Worm (Caenorhabditis elegans): ENCODE measurements around the gene K08D9.10.

The K08D9.10 gene

DNA sequence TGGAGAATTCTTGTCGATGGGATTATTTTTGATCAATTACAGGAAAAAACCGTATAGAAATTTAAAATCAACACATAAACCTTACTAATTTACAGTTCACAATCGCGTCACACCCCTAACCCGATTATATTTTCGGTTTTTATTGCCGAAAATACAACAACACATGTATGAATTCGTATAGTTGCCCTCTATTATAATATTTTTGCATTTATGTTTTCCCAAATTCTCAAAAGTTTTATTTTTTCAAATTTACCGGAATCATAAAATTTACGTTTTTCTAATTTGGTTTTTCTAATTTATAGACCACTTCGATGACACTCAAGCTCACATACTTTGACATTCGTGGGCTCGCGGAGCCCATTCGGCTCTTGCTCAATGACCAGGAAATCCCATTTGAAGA, 12.3 kb downstream of the K08D9.10 start, which contains the start of gene gst-23:
Gene gst-23 (plus strand): TSS at position 301 of the 400 bp plus-strand sequence.
- no peak for TF ChIP-seq hmbx-1 (tag; optimal IDR thresholded peaks at IDR 0.05)
- TF ChIP-seq aly-1 (tag; optimal IDR thresholded peaks at IDR 0.05), result no peak
- TF ChIP-seq hmg-4 (GFP tag; optimal IDR thresholded peaks at IDR 0.05), result no peak
- no peak for TF ChIP-seq F13C5.2 (tag; optimal IDR thresholded peaks at IDR 0.05)

DNA sequence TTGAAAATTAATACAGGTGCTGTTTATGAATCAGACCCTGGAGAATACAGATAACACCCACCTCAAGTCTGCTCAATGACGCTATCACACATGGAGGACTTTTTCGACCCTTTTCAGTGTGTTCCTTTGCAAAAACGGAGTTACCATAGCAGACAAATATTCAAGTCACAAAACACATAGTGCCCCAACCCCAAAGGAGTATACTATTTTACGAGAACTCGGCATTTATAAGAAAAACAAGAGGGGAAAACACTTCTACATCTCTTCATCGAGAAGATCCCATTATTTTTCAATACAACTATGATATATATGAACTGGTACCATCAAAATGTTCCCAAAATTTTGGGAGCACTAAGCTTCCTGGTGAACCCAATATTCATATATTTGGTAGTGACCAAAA, 14.0 kb downstream of the K08D9.10 start, which contains the start of gene srj-7:
Gene srj-7 (plus strand): TSS at position 301 of the 400 bp plus-strand sequence.
- TF ChIP-seq hmg-4 (GFP tag; optimal IDR thresholded peaks at IDR 0.05) (no peak), hmbx-1 (tag; optimal IDR thresholded peaks at IDR 0.05) (no peak), hnd-1 (tag; optimal IDR thresholded peaks at IDR 0.05) (no peak), B0310.2 (tag; optimal IDR thresholded peaks at IDR 0.05) (no peak), ceh-36 (tag; optimal IDR thresholded peaks at IDR 0.05) (no peak), ets-7 (tag; optimal IDR thresholded peaks at IDR 0.05) (no peak), ceh-13 (GFP tag; optimal IDR thresholded peaks at IDR 0.05) (no peak), tbx-37 (GFP tag; conservative IDR thresholded peaks at IDR 0.05) (no peak), ama-1 (optimal IDR thresholded peaks at IDR 0.05) (no peak), sea-1 (GFP tag; conservative IDR thresholded peaks at IDR 0.05) (no peak), scrt-1 (GFP tag; IDR thresholded peaks at IDR 0.05) (no peak), F13C5.2 (tag; optimal IDR thresholded peaks at IDR 0.05) (no peak), flt-1 (GFP tag; IDR thresholded peaks at IDR 0.05) (no peak), aly-1 (tag; optimal IDR thresholded peaks at IDR 0.05) (no peak), pes-1 (GFP tag; IDR thresholded peaks at IDR 0.05) (no peak), tra-4 (tag; optimal IDR thresholded peaks at IDR 0.05) (no peak), tbx-11 (GFP tag; IDR thresholded peaks at IDR 0.05) (no peak)

DNA sequence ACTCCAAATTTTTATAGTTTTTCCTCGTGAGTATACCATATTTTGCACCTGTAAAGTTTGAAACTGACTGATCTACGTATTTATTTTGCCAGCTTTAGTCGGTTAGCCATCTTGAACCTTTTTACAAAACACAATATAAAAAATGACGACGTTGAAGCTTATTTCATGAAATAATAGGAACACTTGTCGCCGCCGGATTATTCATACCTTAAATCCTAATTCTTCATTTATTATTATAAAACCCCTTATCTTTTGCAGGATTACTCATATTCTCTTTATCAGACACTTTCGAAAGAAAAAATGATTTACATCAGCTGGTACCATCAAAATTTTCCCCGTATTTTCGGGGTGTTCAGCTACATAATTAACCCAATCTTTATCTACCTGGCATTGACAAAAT, 16.8 kb downstream of the K08D9.10 start, which contains the start of gene srj-8:
Gene srj-8 (plus strand): TSS at position 301 of the 400 bp plus-strand sequence.
- TF ChIP-seq tbx-11 (GFP tag; IDR thresholded peaks at IDR 0.05) (no peak), ets-7 (tag; optimal IDR thresholded peaks at IDR 0.05) (no peak), tbx-37 (GFP tag; conservative IDR thresholded peaks at IDR 0.05) (no peak), hnd-1 (tag; optimal IDR thresholded peaks at IDR 0.05) (no peak), ceh-13 (GFP tag; optimal IDR thresholded peaks at IDR 0.05) (no peak), F13C5.2 (tag; optimal IDR thresholded peaks at IDR 0.05) (no peak), B0310.2 (tag; optimal IDR thresholded peaks at IDR 0.05) (no peak), flt-1 (GFP tag; IDR thresholded peaks at IDR 0.05) (no peak), scrt-1 (GFP tag; IDR thresholded peaks at IDR 0.05) (no peak)

DNA sequence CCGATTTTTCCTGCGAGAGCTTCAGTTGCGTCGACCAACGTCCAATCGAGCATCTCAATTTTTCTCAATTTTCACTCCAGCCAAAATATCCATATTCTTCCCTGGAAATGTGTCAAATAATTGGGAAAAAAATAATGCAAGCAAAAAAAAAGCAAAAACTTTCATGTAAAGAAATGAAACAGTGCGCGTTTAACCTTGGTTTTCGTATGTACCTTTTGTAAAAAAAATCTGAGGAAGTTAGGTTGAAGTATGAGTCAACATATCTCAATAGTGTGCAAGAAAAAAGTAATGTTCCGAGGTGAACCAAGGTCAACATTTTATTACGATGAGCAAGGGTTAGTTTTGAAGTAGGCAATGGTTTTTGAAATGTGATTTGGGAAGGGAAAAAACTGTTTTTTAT, 19.5 kb downstream of the K08D9.10 start, which contains the start of gene T28A11.13:
Gene T28A11.13 (minus strand): TSS at position 101 of the 400 bp plus-strand sequence.
- no peak for TF ChIP-seq hmg-4 (GFP tag; optimal IDR thresholded peaks at IDR 0.05)
- TF ChIP-seq ama-1 (optimal IDR thresholded peaks at IDR 0.05), result no peak
- no peak for TF ChIP-seq F13C5.2 (tag; optimal IDR thresholded peaks at IDR 0.05)
- no peak for TF ChIP-seq flt-1 (GFP tag; IDR thresholded peaks at IDR 0.05)
- no peak for TF ChIP-seq tbx-37 (GFP tag; conservative IDR thresholded peaks at IDR 0.05)
- no peak for TF ChIP-seq tra-4 (tag; optimal IDR thresholded peaks at IDR 0.05)
- TF ChIP-seq pes-1 (GFP tag; IDR thresholded peaks at IDR 0.05), result no peak
- no peak for TF ChIP-seq B0310.2 (tag; optimal IDR thresholded peaks at IDR 0.05)
- no peak for TF ChIP-seq scrt-1 (GFP tag; IDR thresholded peaks at IDR 0.05)
- no peak for TF ChIP-seq hnd-1 (tag; optimal IDR thresholded peaks at IDR 0.05)
- no peak for TF ChIP-seq ceh-36 (tag; optimal IDR thresholded peaks at IDR 0.05)
- no peak for TF ChIP-seq ets-7 (tag; optimal IDR thresholded peaks at IDR 0.05)
- TF ChIP-seq ceh-13 (GFP tag; optimal IDR thresholded peaks at IDR 0.05), result no peak
- no peak for TF ChIP-seq hmbx-1 (tag; optimal IDR thresholded peaks at IDR 0.05)
- TF ChIP-seq tbx-11 (GFP tag; IDR thresholded peaks at IDR 0.05), result no peak
- TF ChIP-seq aly-1 (tag; optimal IDR thresholded peaks at IDR 0.05), result no peak
- TF ChIP-seq sea-1 (GFP tag; conservative IDR thresholded peaks at IDR 0.05), result no peak

DNA sequence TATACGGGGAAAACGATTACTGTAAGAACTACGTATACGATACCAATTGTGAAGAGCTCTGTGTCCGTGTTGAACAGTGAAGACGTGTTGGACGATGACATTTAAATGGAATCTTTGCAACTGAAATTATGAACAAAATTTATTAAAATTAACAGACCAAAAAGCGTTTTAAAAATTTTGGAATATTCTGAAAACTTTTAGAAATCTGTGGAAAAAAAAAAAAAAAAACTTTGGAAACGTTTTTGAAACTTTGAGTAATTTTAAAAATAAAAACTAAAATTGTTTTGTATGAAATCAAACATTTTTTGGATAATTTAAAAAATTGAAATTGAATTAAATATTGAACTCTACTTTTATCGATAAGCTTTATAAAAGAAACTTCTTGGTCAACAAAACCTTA, 25.4 kb downstream of the K08D9.10 start, which contains the start of gene srt-63:
Gene srt-63 (minus strand): TSS at position 101 of the 400 bp plus-strand sequence.
- TF ChIP-seq sea-1 (GFP tag; conservative IDR thresholded peaks at IDR 0.05) (no peak), B0310.2 (tag; optimal IDR thresholded peaks at IDR 0.05) (no peak), ceh-36 (tag; optimal IDR thresholded peaks at IDR 0.05) (no peak), hnd-1 (tag; optimal IDR thresholded peaks at IDR 0.05) (no peak)

DNA sequence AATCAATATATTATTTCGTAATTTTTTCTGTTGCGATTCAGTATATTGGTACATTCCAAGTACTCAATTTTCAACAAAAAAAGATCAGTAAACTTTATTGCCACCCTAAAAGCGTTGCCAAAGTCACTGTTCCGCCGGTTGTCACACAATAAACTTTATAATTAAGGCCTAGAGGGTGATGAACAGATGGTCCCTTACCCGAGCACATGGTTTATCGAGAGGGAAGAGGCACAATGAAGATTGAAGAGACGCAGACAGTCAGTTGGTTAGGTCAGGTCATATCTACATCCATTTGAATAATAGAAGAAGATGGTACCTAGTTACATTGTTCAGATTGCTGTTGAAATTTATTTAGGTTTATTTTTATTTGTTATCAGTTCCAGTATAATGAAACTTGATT, 26.1 kb downstream of the K08D9.10 start:
- TF ChIP-seq hmg-4 (GFP tag; optimal IDR thresholded peaks at IDR 0.05), result no peak
- TF ChIP-seq tbx-11 (GFP tag; IDR thresholded peaks at IDR 0.05), result no peak
- TF ChIP-seq F13C5.2 (tag; optimal IDR thresholded peaks at IDR 0.05), result no peak

DNA sequence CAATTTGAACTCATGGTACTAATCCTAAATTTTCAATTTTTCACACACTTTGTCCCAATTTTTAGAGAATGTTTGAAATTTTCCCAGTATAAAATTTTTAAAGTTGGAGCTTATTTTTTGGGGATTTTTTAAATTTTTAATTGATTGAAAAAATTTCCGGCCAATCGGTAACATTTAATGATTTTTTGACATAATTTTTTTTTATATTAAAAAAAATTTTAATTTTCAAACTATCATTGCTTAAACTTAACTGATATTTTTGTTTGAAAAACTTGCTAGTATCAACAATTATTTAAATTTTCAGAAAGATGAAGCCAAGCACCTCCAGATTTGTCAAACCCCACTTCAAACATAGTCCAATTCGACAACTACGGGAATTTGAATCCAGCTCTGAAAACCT, 26.6 kb downstream of the K08D9.10 start, which contains the start of gene T28A11.22:
Gene T28A11.22 (plus strand): TSS at position 301 of the 400 bp plus-strand sequence.
- no peak for TF ChIP-seq hnd-1 (tag; optimal IDR thresholded peaks at IDR 0.05)

DNA sequence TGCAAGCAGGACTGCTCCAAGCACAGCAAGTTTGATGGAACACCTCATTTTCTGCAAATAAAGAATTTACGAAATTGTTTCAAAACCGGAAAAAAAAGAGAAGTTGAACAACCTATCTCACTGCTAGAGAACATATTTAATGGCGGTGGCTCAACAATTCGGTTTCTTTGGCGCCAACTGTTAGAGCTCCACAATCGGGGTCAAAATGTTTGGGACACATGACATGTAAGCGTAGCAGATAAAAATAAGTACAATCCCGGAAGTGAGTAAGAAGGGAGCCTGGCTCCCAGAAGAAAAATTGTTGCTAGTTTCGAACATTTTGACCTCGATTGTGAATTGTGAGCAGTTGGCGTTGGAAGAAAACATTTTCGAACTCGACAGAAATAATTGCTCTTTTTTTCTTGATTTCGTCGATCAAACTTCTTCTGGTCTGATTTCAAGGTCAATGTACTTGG, 28.5 kb downstream of the K08D9.10 start, which contains the start of gene T28A11.16:
Gene T28A11.16 (minus strand): TSS at position 51 of the 455 bp plus-strand sequence.
- TF ChIP-seq scrt-1 (GFP tag; IDR thresholded peaks at IDR 0.05), result no peak
- TF ChIP-seq ets-7 (tag; optimal IDR thresholded peaks at IDR 0.05), result no peak
- no peak for TF ChIP-seq tra-4 (tag; optimal IDR thresholded peaks at IDR 0.05)
- no peak for TF ChIP-seq B0310.2 (tag; optimal IDR thresholded peaks at IDR 0.05)
- TF ChIP-seq hmg-4 (GFP tag; optimal IDR thresholded peaks at IDR 0.05), result no peak
- no peak for TF ChIP-seq tbx-11 (GFP tag; IDR thresholded peaks at IDR 0.05)
- no peak for TF ChIP-seq F13C5.2 (tag; optimal IDR thresholded peaks at IDR 0.05)
- no peak for TF ChIP-seq ceh-13 (GFP tag; optimal IDR thresholded peaks at IDR 0.05)
- no peak for TF ChIP-seq hnd-1 (tag; optimal IDR thresholded peaks at IDR 0.05)
- no peak for TF ChIP-seq sea-1 (GFP tag; conservative IDR thresholded peaks at IDR 0.05)
- TF ChIP-seq tbx-37 (GFP tag; conservative IDR thresholded peaks at IDR 0.05), result no peak
- TF ChIP-seq pes-1 (GFP tag; IDR thresholded peaks at IDR 0.05), result no peak
- no peak for TF ChIP-seq aly-1 (tag; optimal IDR thresholded peaks at IDR 0.05)
- no peak for TF ChIP-seq flt-1 (GFP tag; IDR thresholded peaks at IDR 0.05)
- TF ChIP-seq ceh-36 (tag; optimal IDR thresholded peaks at IDR 0.05), result no peak
- TF ChIP-seq ama-1 (optimal IDR thresholded peaks at IDR 0.05), result no peak
- no peak for TF ChIP-seq hmbx-1 (tag; optimal IDR thresholded peaks at IDR 0.05)

All from whole organism, early embryonic.